Fruit fly (Drosophila melanogaster) whole organism, embryonic: ENCODE data around the gene MED28.

ENCODE experiments used
- CG10147 ChIP-seq: fragments of 200-800 bp; sonication (Bioruptor generic); optimal IDR thresholded peaks from 2 replicates; lab custom pipeline; 2019; ENCODE audit warnings: missing biosample characterization, mild to moderate bottlenecking, missing genetic modification characterization, moderate library complexity
- CG11085 ChIP-seq: fragments of 200-800 bp; sonication (Bioruptor generic); IDR thresholded peaks from 2 replicates; pipeline ENCODE4 v1.3.6; 2022; ENCODE audit warnings: missing biosample characterization, missing genetic modification characterization
- CG11398 ChIP-seq: fragments of 200-800 bp; sonication (Bioruptor generic); optimal IDR thresholded peaks from 2 replicates; lab custom pipeline; 2016; ENCODE audit warnings: missing biosample characterization, missing genetic modification characterization
- CG12155 ChIP-seq: fragments of 200-800 bp; sonication (Bioruptor generic); optimal IDR thresholded peaks from 3 replicates; lab custom pipeline; 2016; ENCODE audit warnings: missing biosample characterization, missing genetic modification characterization
- CG12391 ChIP-seq: fragments of 200-800 bp; sonication (Bioruptor generic); optimal IDR thresholded peaks from 3 replicates; lab custom pipeline; 2018; ENCODE audit warnings: missing biosample characterization, mild to moderate bottlenecking, missing genetic modification characterization, moderate library complexity
- CG13123 ChIP-seq: fragments of 200-800 bp; sonication (Bioruptor generic); optimal IDR thresholded peaks from 2 replicates; lab custom pipeline; 2016; ENCODE audit warnings: missing biosample characterization, missing genetic modification characterization
- CG1529 ChIP-seq: fragments of 200-800 bp; sonication (Bioruptor generic); optimal IDR thresholded peaks from 3 replicates; lab custom pipeline; 2018; ENCODE audit warnings: missing biosample characterization, missing genetic modification characterization
- CG16779 ChIP-seq: fragments of 200-800 bp; sonication (Bioruptor generic); IDR thresholded peaks from 2 replicates; pipeline ENCODE4 v1.3.6; 2022; ENCODE audit warnings: missing biosample characterization, missing genetic modification characterization
- CG17385 ChIP-seq: fragments of 200-800 bp; sonication (Bioruptor generic); optimal IDR thresholded peaks from 3 replicates; lab custom pipeline; 2018; ENCODE audit warnings: missing biosample characterization, mild to moderate bottlenecking, missing genetic modification characterization
- CG17802 ChIP-seq: fragments of 200-800 bp; sonication (Bioruptor generic); optimal IDR thresholded peaks from 2 replicates; lab custom pipeline; 2018; ENCODE audit warnings: missing biosample characterization, mild to moderate bottlenecking, missing genetic modification characterization, moderate library complexity
- CG18262 ChIP-seq: fragments of 200-800 bp; optimal IDR thresholded peaks from 3 replicates; lab custom pipeline; 2019; ENCODE audit warnings: missing biosample characterization, mild to moderate bottlenecking, missing genetic modification characterization, moderate library complexity
- CG30020 ChIP-seq: fragments of 200-800 bp; optimal IDR thresholded peaks from 2 replicates; lab custom pipeline; 2019; ENCODE audit warnings: missing biosample characterization, mild to moderate bottlenecking, missing genetic modification characterization, moderate library complexity
- CG33557 ChIP-seq: fragments of 200-800 bp; sonication (Bioruptor generic); optimal IDR thresholded peaks from 2 replicates; lab custom pipeline; 2019; ENCODE audit warnings: missing biosample characterization, mild to moderate bottlenecking, missing genetic modification characterization, moderate library complexity
- CG4707 ChIP-seq: fragments of 200-800 bp; sonication (Bioruptor generic); optimal IDR thresholded peaks from 2 replicates; lab custom pipeline; 2018; ENCODE audit warnings: missing biosample characterization, mild to moderate bottlenecking, missing genetic modification characterization, moderate library complexity
- CG4854 ChIP-seq: fragments of 200-800 bp; sonication (Bioruptor generic); optimal IDR thresholded peaks from 2 replicates; lab custom pipeline; 2016; ENCODE audit warnings: missing biosample characterization, missing genetic modification characterization, inconsistent platforms
- CG6272 ChIP-seq: fragments of 200-800 bp; sonication (Bioruptor generic); IDR thresholded peaks from 2 replicates; pipeline ENCODE4 v1.3.6; 2022; ENCODE audit warnings: missing biosample characterization, missing genetic modification characterization
- CG6689 ChIP-seq: fragments of 200-800 bp; sonication (Bioruptor generic); IDR thresholded peaks from 2 replicates; pipeline ENCODE4 v1.3.6; 2022; ENCODE audit warnings: missing biosample characterization, missing genetic modification characterization
- CG6854 ChIP-seq: fragments of 200-800 bp; sonication (Bioruptor generic); optimal IDR thresholded peaks from 3 replicates; lab custom pipeline; 2017; ENCODE audit warnings: missing biosample characterization, mild to moderate bottlenecking, missing genetic modification characterization
- CG7271 ChIP-seq: fragments of 200-800 bp; sonication (Bioruptor generic); optimal IDR thresholded peaks from 2 replicates; lab custom pipeline; 2018; ENCODE audit warnings: missing biosample characterization, mild to moderate bottlenecking, missing genetic modification characterization, moderate library complexity
- CG7987 ChIP-seq: fragments of 200-800 bp; sonication (Bioruptor generic); optimal IDR thresholded peaks from 2 replicates; lab custom pipeline; 2018; ENCODE audit warnings: missing biosample characterization, mild to moderate bottlenecking, missing genetic modification characterization, moderate library complexity
- CG9797 ChIP-seq: fragments of 200-800 bp; sonication (Bioruptor generic); optimal IDR thresholded peaks from 3 replicates; lab custom pipeline; 2018; ENCODE audit warnings: missing biosample characterization, mild to moderate bottlenecking, missing genetic modification characterization
- Deaf1 ChIP-seq: fragments of 200-800 bp; optimal IDR thresholded peaks from 3 replicates; lab custom pipeline; 2019; ENCODE audit warnings: missing biosample characterization, mild to moderate bottlenecking, missing genetic modification characterization, moderate library complexity
- Drgx ChIP-seq: fragments of 200-800 bp; sonication (Bioruptor generic); IDR thresholded peaks from 2 replicates; pipeline ENCODE4 v1.3.6; 2022; ENCODE audit warnings: missing biosample characterization, missing genetic modification characterization
- Fer1 ChIP-seq: fragments of 200-800 bp; sonication (Bioruptor generic); optimal IDR thresholded peaks from 2 replicates; lab custom pipeline; 2017; ENCODE audit warnings: missing biosample characterization, mild to moderate bottlenecking, missing genetic modification characterization
- HLH3B ChIP-seq: fragments of 200-800 bp; sonication (Bioruptor generic); IDR thresholded peaks from 2 replicates; pipeline ENCODE4 v1.3.6; 2022; ENCODE audit warnings: missing biosample characterization, missing genetic modification characterization
- Hmr ChIP-seq: fragments of 200-800 bp; sonication (Bioruptor generic); optimal IDR thresholded peaks from 3 replicates; lab custom pipeline; 2017; ENCODE audit warnings: mild to moderate bottlenecking, missing biosample characterization, missing genetic modification reagents, missing genetic modification characterization
- Meics ChIP-seq: fragments of 200-800 bp; sonication (Bioruptor generic); optimal IDR thresholded peaks from 2 replicates; lab custom pipeline; 2017; ENCODE audit warnings: missing biosample characterization, mild to moderate bottlenecking, missing genetic modification characterization
- NC2α ChIP-seq: fragments of 200-800 bp; sonication (Bioruptor generic); optimal IDR thresholded peaks from 2 replicates; lab custom pipeline; 2016; ENCODE audit warnings: missing biosample characterization, missing genetic modification characterization
- NC2β ChIP-seq: fragments of 200-800 bp; sonication (Bioruptor generic); optimal IDR thresholded peaks from 2 replicates; lab custom pipeline; 2016; ENCODE audit warnings: missing biosample characterization, missing genetic modification characterization
- Nf-YB ChIP-seq: fragments of 200-800 bp; sonication (Bioruptor generic); optimal IDR thresholded peaks from 3 replicates; lab custom pipeline; 2019; ENCODE audit warnings: missing biosample characterization, mild to moderate bottlenecking, missing genetic modification characterization, moderate library complexity
- PHDP ChIP-seq: fragments of 200-800 bp; sonication (Bioruptor generic); optimal IDR thresholded peaks from 3 replicates; lab custom pipeline; 2018; ENCODE audit warnings: missing biosample characterization, mild to moderate bottlenecking, missing genetic modification characterization, moderate library complexity
- Pdp1 ChIP-seq, 2 experiments: fragments of 200-800 bp; sonication (Bioruptor generic); optimal IDR thresholded peaks; 3 replicates each; lab custom pipeline; 2016; ENCODE audit warnings: missing biosample characterization in 2 of 2, missing genetic modification characterization in 2 of 2, mild to moderate bottlenecking in 1 of 2, moderate library complexity in 1 of 2
- Rfx ChIP-seq: fragments of 200-800 bp; sonication (Bioruptor generic); IDR thresholded peaks from 2 replicates; pipeline ENCODE4 v1.3.6; 2022; ENCODE audit warnings: missing biosample characterization, missing genetic modification characterization
- Usf ChIP-seq: fragments of 200-800 bp; sonication (Bioruptor generic); optimal IDR thresholded peaks from 2 replicates; lab custom pipeline; 2017; ENCODE audit warnings: missing genotype, missing biosample characterization, missing genetic modification characterization
- Xbp1 ChIP-seq: fragments of 200-800 bp; sonication (Bioruptor generic); optimal IDR thresholded peaks from 3 replicates; lab custom pipeline; 2016; ENCODE audit warnings: missing biosample characterization, mild to moderate bottlenecking, missing genetic modification characterization
- ac ChIP-seq: fragments of 200-800 bp; sonication (Bioruptor generic); optimal IDR thresholded peaks from 3 replicates; lab custom pipeline; 2017; ENCODE audit warnings: missing biosample characterization, mild to moderate bottlenecking, missing genetic modification characterization
- ara ChIP-seq: fragments of 200-800 bp; sonication (Bioruptor generic); IDR thresholded peaks from 2 replicates; pipeline ENCODE4 v1.3.6; 2022; ENCODE audit warnings: missing biosample characterization, missing genetic modification characterization
- ase ChIP-seq: fragments of 200-800 bp; sonication (Bioruptor generic); IDR thresholded peaks from 3 replicates; pipeline ENCODE4 v1.3.6; 2022; ENCODE audit warnings: missing biosample characterization, missing genetic modification characterization
- btn ChIP-seq: fragments of 200-800 bp; sonication (Bioruptor generic); optimal IDR thresholded peaks from 2 replicates; lab custom pipeline; 2016; ENCODE audit warnings: missing biosample characterization, missing genetic modification characterization
- chinmo ChIP-seq: fragments of 200-800 bp; sonication (Bioruptor generic); IDR thresholded peaks from 4 replicates; pipeline ENCODE4 v1.3.6; 2022; ENCODE audit warnings: missing biosample characterization, missing genetic modification characterization; ENCODE audit not compliant: partially characterized antibody
- eyg ChIP-seq: fragments of 200-800 bp; sonication (Bioruptor generic); optimal IDR thresholded peaks from 3 replicates; lab custom pipeline; 2016; ENCODE audit warnings: missing biosample characterization, missing genetic modification characterization
- gcm ChIP-seq: fragments of 200-800 bp; sonication (Bioruptor generic); optimal IDR thresholded peaks from 2 replicates; lab custom pipeline; 2019; ENCODE audit warnings: missing biosample characterization, mild to moderate bottlenecking, missing genetic modification characterization, moderate library complexity
- gem ChIP-seq: fragments of 200-800 bp; sonication (Bioruptor generic); optimal IDR thresholded peaks from 2 replicates; lab custom pipeline; 2019; ENCODE audit warnings: missing biosample characterization, mild to moderate bottlenecking, missing genetic modification characterization, moderate library complexity
- hth ChIP-seq: fragments of >200 bp; optimal IDR thresholded peaks from 2 replicates; lab custom pipeline; 2017; ENCODE audit warnings: inconsistent platforms
- nom ChIP-seq: fragments of 200-800 bp; sonication (Bioruptor generic); optimal IDR thresholded peaks from 2 replicates; lab custom pipeline; 2017; ENCODE audit warnings: missing biosample characterization, missing genetic modification characterization, mild to moderate bottlenecking, moderate library complexity, missing genetic modification reagents
- otp ChIP-seq: fragments of 200-800 bp; sonication (Bioruptor generic); IDR thresholded peaks from 3 replicates; pipeline ENCODE4, ENCODE4 v1.3.6; 2022; ENCODE audit warnings: missing biosample characterization, missing genetic modification characterization
- rib ChIP-seq: fragments of 200-800 bp; sonication (Bioruptor generic); IDR thresholded peaks from 2 replicates; pipeline ENCODE4 v1.3.6; 2022; ENCODE audit warnings: missing biosample characterization, missing genetic modification characterization
- scrt ChIP-seq: fragments of 200-800 bp; sonication (Bioruptor generic); optimal IDR thresholded peaks from 2 replicates; lab custom pipeline; 2018; ENCODE audit warnings: missing biosample characterization, mild to moderate bottlenecking, missing genetic modification characterization, moderate library complexity
- sens-2 ChIP-seq: fragments of 200-800 bp; sonication (Bioruptor generic); IDR thresholded peaks from 2 replicates; pipeline ENCODE4 v1.3.6; 2022; ENCODE audit warnings: missing biosample characterization, missing genetic modification characterization
- seq ChIP-seq: fragments of 200-800 bp; sonication (Bioruptor generic); IDR thresholded peaks from 2 replicates; pipeline ENCODE4 v1.3.6; 2022; ENCODE audit warnings: missing biosample characterization, missing genetic modification characterization
- stc ChIP-seq: fragments of 200-800 bp; sonication (Bioruptor generic); IDR thresholded peaks from 2 replicates; pipeline ENCODE4 v1.3.6; 2022; ENCODE audit warnings: missing biosample characterization, missing genetic modification characterization
- tx ChIP-seq: fragments of 200-800 bp; sonication (Bioruptor generic); optimal IDR thresholded peaks from 2 replicates; lab custom pipeline; 2016; ENCODE audit warnings: missing biosample characterization, missing genetic modification characterization

MED28 gene

DNA sequence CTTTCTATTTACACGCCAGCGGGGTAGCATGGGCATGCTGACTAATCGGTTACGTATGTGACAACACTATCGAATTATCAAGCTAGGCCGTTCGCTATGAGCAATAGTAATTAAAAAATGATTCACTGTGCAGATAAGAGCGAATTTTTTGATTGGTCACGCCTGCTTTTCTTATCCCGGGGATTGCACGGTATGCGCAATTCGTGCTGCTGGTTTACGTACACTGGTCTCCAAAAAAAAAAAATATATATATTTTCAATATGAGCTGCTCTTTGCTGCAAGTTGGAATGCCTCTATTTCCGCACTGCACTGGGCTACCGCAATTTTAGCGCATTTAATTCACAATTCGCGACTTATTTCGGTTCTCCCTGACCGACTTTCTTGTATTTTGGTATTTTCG is 13.6 kb downstream of the MED28 start (continued):
- TF ChIP-seq gem (tag; lab: Kevin White, UChicago) (no peak), CG9797 (GFP tag; lab: Kevin White, UChicago) (no peak), ase (GFP tag; lab: Robert Waterston, UW) (no peak), nom (GFP tag; lab: Kevin White, UChicago) (no peak), Xbp1 (GFP tag; lab: Kevin White, UChicago) (peak; percentile 14), CG6272 (GFP tag; lab: Robert Waterston, UW) (no peak), hth (lab: Kevin White, UChicago) (no peak), PHDP (tag; lab: Kevin White, UChicago) (no peak), eyg (no peak), gcm (no peak), seq (peak; percentile 57; the same call in 1 of the 2 replicates), rib (GFP tag; lab: Robert Waterston, UW) (no peak), CG1529 (GFP tag; lab: Kevin White, UChicago) (no peak), CG6854 (GFP tag; lab: Kevin White, UChicago) (no peak), HLH3B (GFP tag; lab: Robert Waterston, UW) (no peak), Drgx (peak; percentile 71), sens-2 (GFP tag; lab: Robert Waterston, UW) (no peak), CG16779 (GFP tag; lab: Robert Waterston, UW) (no peak), CG17385 (GFP tag; lab: Kevin White, UChicago) (no peak), CG7271 (tag; lab: Kevin White, UChicago) (no peak), CG13123 (GFP tag; lab: Kevin White, UChicago) (no peak), CG4854 (GFP tag; lab: Kevin White, UChicago) (no peak), CG12391 (no peak), Meics (GFP tag; lab: Kevin White, UChicago) (peak; percentile 24), Deaf1 (tag; lab: Kevin White, UChicago) (no peak), CG30020 (no peak), Hmr (no peak), CG7987 (no peak), NC2β (GFP tag; lab: Kevin White, UChicago) (no peak), btn (GFP tag; lab: Kevin White, UChicago) (no peak), NC2α (GFP tag; lab: Kevin White, UChicago) (no peak), Rfx (GFP tag; lab: Robert Waterston, UW) (peak; percentile 18; the same call in 1 of the 2 replicates), Pdp1 (GFP tag; optimal IDR thresholded peaks at IDR 0.05; lab: Kevin White, UChicago) (peak in 1 of 2 experiments; percentile 22), CG18262 (tag; lab: Kevin White, UChicago) (no peak), otp (GFP tag; lab: Robert Waterston, UW) (no peak), Fer1 (peak; percentile 42), CG17802 (tag; lab: Kevin White, UChicago) (no peak), stc (peak; percentile 55), CG11398 (GFP tag; lab: Kevin White, UChicago) (no peak), CG6689 (GFP tag; lab: Robert Waterston, UW) (peak; percentile 52), scrt (GFP tag; lab: Kevin White, UChicago) (peak; percentile 3), ac (GFP tag; lab: Kevin White, UChicago) (no peak), CG4707 (GFP tag; lab: Kevin White, UChicago) (no peak), tx (GFP tag; lab: Kevin White, UChicago) (no peak), CG33557 (GFP tag; lab: Kevin White, UChicago) (no peak), CG12155 (GFP tag; lab: Kevin White, UChicago) (no peak), Nf-YB (GFP tag; lab: Kevin White, UChicago) (peak; percentile 74), chinmo (GFP tag; lab: Robert Waterston, UW) (0 out of 4 replicates have a peak, but pooled peaks have one; percentile 61), Usf (GFP tag; lab: Kevin White, UChicago) (no peak), CG11085 (GFP tag; lab: Robert Waterston, UW) (no peak), CG10147 (GFP tag; lab: Kevin White, UChicago) (no peak), ara (no peak)
